Worm (Caenorhabditis elegans) whole organism, L4 larva: ENCODE measurements around the gene tag-243.

Experiments
- ZK337.2 ChIP-seq: fragments of 200-800 bp; sonication (Bioruptor generic); IDR thresholded peaks from 2 replicates; pipeline ENCODE4 v1.3.6; 2022; ENCODE audit warnings: missing genetic modification reagents, missing genetic modification characterization, missing compliant biosample characterization
- ama-1 ChIP-seq: fragments of 150-350 bp; optimal IDR thresholded peaks from 2 replicates; lab custom pipeline; 2014; ENCODE audit warnings: inconsistent platforms, mixed read lengths
- ctbp-1 ChIP-seq: fragments of 200-800 bp; sonication (Bioruptor generic); IDR thresholded peaks from 2 replicates; pipeline ENCODE4 v1.3.6; 2022; ENCODE audit warnings: missing genetic modification reagents, missing genetic modification characterization, missing compliant biosample characterization
- hmg-1.1 ChIP-seq: fragments of 200-800 bp; sonication (Bioruptor generic); IDR thresholded peaks from 2 replicates; pipeline ENCODE4 v1.3.6; 2022; ENCODE audit warnings: missing genetic modification reagents, missing genetic modification characterization, missing compliant biosample characterization
- lin-13 ChIP-seq: fragments of 150-350 bp; optimal IDR thresholded peaks from 2 replicates; lab custom pipeline; 2014; ENCODE audit warnings: missing biosample characterization, missing genetic modification reagents, missing genetic modification characterization
- nhr-237 ChIP-seq: sonication (generic microtip); optimal IDR thresholded peaks from 2 replicates; lab custom pipeline; 2017; ENCODE audit warnings: missing biosample characterization, missing genetic modification characterization
- spr-3 ChIP-seq: fragments of 200-800 bp; sonication (Bioruptor generic); optimal IDR thresholded peaks from 2 replicates; lab custom pipeline; 2018; ENCODE audit warnings: mild to moderate bottlenecking, missing genetic modification characterization, missing compliant biosample characterization

- TF ChIP-seq nhr-237 (tag; lab: Kevin White, UChicago) (no peak), hmg-1.1 (GFP tag; lab: Robert Waterston, UW) (no peak), spr-3 (no peak), ZK337.2 (GFP tag; lab: Robert Waterston, UW) (no peak), lin-13 (no peak), ama-1 (lab: Kevin White, UChicago) (no peak), ctbp-1 (GFP tag; lab: Robert Waterston, UW) (no peak)
Measured at ce11 chrIII:4653374-4653773, 34.9 kb downstream of the tag-243 start.
